Fruit fly (Drosophila melanogaster): Measurements from ENCODE around the gene byn.

byn gene

dm6 chr3L:11925382-11925781 lies 2.1 kb upstream of the byn start (continued):
- TF ChIP-seq abd-A (tag; optimal IDR thresholded peaks at IDR 0.05) (no peak), CG17612 (GFP tag; IDR thresholded peaks at IDR 0.05) (no peak), CG15479 (GFP tag; optimal IDR thresholded peaks at IDR 0.05) (peak; percentile 79), zen (tag; optimal IDR thresholded peaks at IDR 0.05) (peak; percentile 90), CG7271 (tag; optimal IDR thresholded peaks at IDR 0.05) (peak; percentile 91), CG6654 (GFP tag; optimal IDR thresholded peaks at IDR 0.05) (no peak), Kr (GFP tag; optimal IDR thresholded peaks at IDR 0.05) (peak; percentile 44), gcm2 (GFP tag; optimal IDR thresholded peaks at IDR 0.05) (no peak)

DNA sequence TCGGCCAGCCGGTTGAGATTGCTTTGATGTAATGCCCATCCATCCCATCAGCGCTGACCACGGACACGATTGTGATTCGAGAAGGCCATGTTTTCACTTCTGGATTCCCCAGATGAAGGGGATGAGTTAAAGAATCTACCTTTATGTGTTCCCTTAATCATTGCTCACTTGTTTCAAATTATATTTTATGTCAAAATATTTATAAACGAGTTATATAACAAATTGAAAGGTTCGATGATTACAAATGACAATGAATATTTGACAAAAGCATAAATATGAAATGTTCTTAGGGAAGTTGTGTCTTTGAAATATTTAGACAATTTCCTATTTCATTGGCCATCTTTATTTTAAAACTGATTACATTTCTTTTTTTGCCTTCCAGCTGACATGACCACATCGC lies 4.1 kb downstream of the byn start:
- TF ChIP-seq Pdp1 (GFP tag; optimal IDR thresholded peaks at IDR 0.05) (peak in 1 of 2 experiments; percentile 73), CG43689 (GFP tag; IDR thresholded peaks at IDR 0.05) (no peak)

dm6 chr3L:11937270-11937669 lies 9.8 kb downstream of the byn start:
- TF ChIP-seq scrt (GFP tag; optimal IDR thresholded peaks at IDR 0.05) (peak; percentile 93), Ets65A (GFP tag) (peak; percentile 48), aop (GFP tag; IDR thresholded peaks at IDR 0.05) (no peak), dati (GFP tag; IDR thresholded peaks at IDR 0.05) (no peak), CG6689 (GFP tag; IDR thresholded peaks at IDR 0.05) (0 out of 2 replicates have a peak, but pooled peaks have one; percentile 6), Bteb2 (GFP tag; optimal IDR thresholded peaks at IDR 0.05) (no peak), HLH4C (GFP tag; IDR thresholded peaks at IDR 0.05; ENCODE audit: partially characterized antibody) (no peak), chif (GFP tag; optimal IDR thresholded peaks at IDR 0.05) (no peak), zen2 (GFP tag; IDR thresholded peaks at IDR 0.05; ENCODE audit: partially characterized antibody) (0 out of 3 replicates have a peak, but pooled peaks have one; percentile 25), CG6765 (GFP tag; optimal IDR thresholded peaks at IDR 0.05) (no peak), CG1792 (GFP tag; optimal IDR thresholded peaks at IDR 0.05) (no peak)

DNA sequence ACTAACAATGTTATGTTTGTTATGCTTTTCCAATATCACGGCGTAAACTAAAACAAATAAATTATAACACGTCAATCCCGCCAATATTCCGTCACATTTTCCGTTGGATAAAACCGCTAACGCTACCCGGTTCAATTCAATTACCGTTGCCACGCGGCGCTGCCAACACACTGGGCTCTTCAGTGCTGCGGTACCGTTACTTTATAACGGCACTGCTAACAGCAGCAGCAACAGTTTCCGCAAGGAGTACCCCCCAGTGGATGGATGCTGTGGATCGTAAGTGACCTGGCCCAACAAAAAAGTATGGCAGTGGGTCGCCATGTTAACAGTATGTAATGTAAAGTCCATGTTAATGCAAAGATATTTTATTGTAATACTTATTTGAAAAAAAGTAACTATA lies 11.2 kb downstream of the byn start, which contains the start of gene CG44837:
TSS of gene CG44837 (minus strand) at position 157 of the 400 bp plus-strand sequence.
- TF ChIP-seq zfh2 (GFP tag; optimal IDR thresholded peaks at IDR 0.05) (no peak), CG11560 (tag; IDR thresholded peaks at IDR 0.05) (no peak), Usf (GFP tag; optimal IDR thresholded peaks at IDR 0.05) (no peak), Med (GFP tag) (peak; percentile 7), CG15601 (tag; optimal IDR thresholded peaks at IDR 0.05) (no peak), inv (GFP tag; IDR thresholded peaks at IDR 0.05; ENCODE audit: partially characterized antibody) (no peak), dmrt11E (tag; optimal IDR thresholded peaks at IDR 0.05) (no peak), trem (tag; optimal IDR thresholded peaks at IDR 0.05) (peak; percentile 8), MESR4 (GFP tag; optimal IDR thresholded peaks at IDR 0.05) (no peak), GATAe (GFP tag; conservative IDR thresholded peaks at IDR 0.05) (no peak), sim (GFP tag; IDR thresholded peaks at IDR 0.05) (no peak), Sin3A (optimal IDR thresholded peaks at IDR 0.05) (no peak), Nf-YC (tag; optimal IDR thresholded peaks at IDR 0.05) (no peak), stwl (tag; optimal IDR thresholded peaks at IDR 0.05) (peak; percentile 32), scrt (GFP tag; optimal IDR thresholded peaks at IDR 0.05) (peak; percentile 84), zf30C (GFP tag; optimal IDR thresholded peaks at IDR 0.05) (no peak), HLH4C (GFP tag; IDR thresholded peaks at IDR 0.05; ENCODE audit: partially characterized antibody) (no peak), bab2 (GFP tag; optimal IDR thresholded peaks at IDR 0.05) (no peak)

Data from whole organism, embryonic.